Worm (Caenorhabditis elegans) whole organism, L4/young adult: ENCODE data around the gene gst-35.
"Not testable (repeated sequence)": the region's sequence is repeated elsewhere in the genome, so short reads cannot be mapped to it uniquely, and the experiment has no call there.

Experiments used
- W03F9.2 ChIP-seq: fragments of 150-350 bp; optimal IDR thresholded peaks from 2 replicates; lab custom pipeline; 2014; ENCODE audit warnings: missing biosample characterization, missing genetic modification characterization
- dao-5 ChIP-seq: sonication (generic microtip); optimal IDR thresholded peaks from 2 replicates; lab custom pipeline; 2016; ENCODE audit warnings: missing genotype, missing genetic modification characterization, moderate library complexity, missing compliant biosample characterization
- him-1 ChIP-seq: sonication (generic microtip); optimal IDR thresholded peaks from 2 replicates; lab custom pipeline; 2016; ENCODE audit warnings: missing genotype, missing genetic modification reagents, missing genetic modification characterization, missing compliant biosample characterization

gst-35 gene

ce11 chrII:15175643-15176042, 9.5 kb downstream of the gst-35 start, which contains the start of gene Y53F4B.36:
Y53F4B.36 (plus strand) TSS chrII:15175943.
- TF ChIP-seq dao-5 (tag; lab: Kevin White, UChicago), result no peak
- TF ChIP-seq W03F9.2 (tag; lab: Kevin White, UChicago), result no peak
- no peak for TF ChIP-seq him-1

DNA sequence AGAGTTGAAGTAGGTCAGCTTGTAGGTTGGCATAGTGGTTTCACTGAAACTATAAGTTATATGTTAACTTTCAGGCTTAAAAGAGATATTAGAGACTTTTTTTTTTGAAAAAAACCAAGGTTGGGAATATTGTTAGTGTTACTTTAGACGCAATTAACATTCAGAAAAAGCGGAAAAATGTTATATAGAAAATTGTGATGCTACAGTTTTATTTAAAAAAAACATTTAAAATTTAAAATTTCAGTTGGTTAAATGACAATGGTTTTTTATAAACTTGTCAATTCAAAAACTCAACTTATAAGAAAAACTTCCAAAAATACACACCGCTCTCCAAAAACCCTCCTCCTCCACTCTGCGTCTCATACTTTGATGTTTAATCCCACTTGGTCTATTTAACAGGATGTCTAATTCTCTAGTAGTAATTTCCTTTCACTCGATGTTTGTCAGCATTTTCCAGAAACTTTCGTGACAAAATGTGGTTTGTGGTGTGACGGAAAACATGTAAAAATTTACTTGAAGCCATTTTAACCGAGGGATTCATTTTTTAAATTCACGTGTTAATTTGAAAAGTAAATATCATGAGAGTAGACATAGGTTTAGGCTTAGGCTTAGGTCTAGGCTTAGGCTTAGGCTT, 10.2 kb downstream of the gst-35 start, which contains the start of gene gst-31:
gst-31 (minus strand) TSS at position 51 of the 634 bp plus-strand sequence.
- TF ChIP-seq him-1, result no peak
- no peak for TF ChIP-seq W03F9.2 (tag; lab: Kevin White, UChicago)
- TF ChIP-seq dao-5 (tag; lab: Kevin White, UChicago), result no peak

- no peak for TF ChIP-seq W03F9.2 (tag; lab: Kevin White, UChicago)
- no peak for TF ChIP-seq dao-5 (tag; lab: Kevin White, UChicago)
- TF ChIP-seq him-1, result no peak
Measured at ce11 chrII:15173174-15173573, 12.0 kb downstream of the gst-35 start.

DNA sequence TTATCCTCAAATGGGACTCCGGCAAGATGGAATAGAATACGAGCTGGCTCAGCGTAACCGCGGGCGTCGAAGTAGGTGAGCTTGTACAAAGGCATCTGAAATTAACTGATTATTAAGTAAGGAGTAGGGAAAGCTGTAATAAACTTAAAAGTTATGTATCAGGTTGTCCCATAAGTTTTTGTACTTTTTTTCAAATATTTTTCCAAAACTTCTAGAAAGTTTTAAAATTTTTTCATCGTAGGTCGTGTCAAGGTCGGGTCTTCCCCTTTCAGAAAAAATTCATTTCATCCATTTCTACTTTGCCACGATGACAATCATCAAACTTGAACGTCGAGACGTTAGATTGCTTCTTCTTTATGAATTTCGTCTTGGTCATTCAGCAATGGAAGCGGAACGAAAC, 13.4 kb downstream of the gst-35 start, which contains the start of gene gst-39:
gst-39 (minus strand) TSS at position 101 of the 400 bp plus-strand sequence.
- not testable (repeated sequence) for TF ChIP-seq W03F9.2 (tag; lab: Kevin White, UChicago); him-1; dao-5 (tag; lab: Kevin White, UChicago)

DNA sequence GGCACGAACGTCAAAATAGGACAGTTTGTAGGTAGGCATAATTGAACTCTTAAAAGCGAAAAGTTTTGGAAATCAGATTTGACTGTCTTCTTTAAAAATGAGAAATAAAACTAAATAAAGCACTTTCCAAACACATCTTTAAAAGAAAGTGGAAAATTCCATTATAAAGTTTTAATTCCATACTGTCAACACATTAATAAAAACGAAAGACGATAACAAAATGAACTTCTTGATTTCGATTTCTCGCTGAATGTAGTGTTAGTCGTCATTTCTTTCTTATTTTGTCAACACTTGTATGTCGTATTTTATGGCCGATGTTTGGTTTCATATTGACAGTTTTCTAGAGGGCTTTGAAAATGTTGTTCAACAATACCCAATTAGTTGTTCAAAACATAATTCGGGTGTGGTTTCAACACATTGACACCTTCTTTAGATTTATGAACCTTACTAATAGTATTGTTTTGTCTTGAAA, 15.3 kb downstream of the gst-35 start, which contains the start of gene gst-29:
gst-29 (minus strand) TSS at position 51 of the 472 bp plus-strand sequence.
- no peak for TF ChIP-seq him-1
- TF ChIP-seq W03F9.2 (tag; lab: Kevin White, UChicago), result no peak
- no peak for TF ChIP-seq dao-5 (tag; lab: Kevin White, UChicago)

- TF ChIP-seq W03F9.2 (tag; lab: Kevin White, UChicago) (no peak), dao-5 (tag; lab: Kevin White, UChicago) (no peak), him-1 (no peak)
Measured at ce11 chrII:15167340-15167739, 17.8 kb downstream of the gst-35 start, which contains the start of gene gst-28. gst-28 (minus strand) TSS chrII:15167577.

DNA sequence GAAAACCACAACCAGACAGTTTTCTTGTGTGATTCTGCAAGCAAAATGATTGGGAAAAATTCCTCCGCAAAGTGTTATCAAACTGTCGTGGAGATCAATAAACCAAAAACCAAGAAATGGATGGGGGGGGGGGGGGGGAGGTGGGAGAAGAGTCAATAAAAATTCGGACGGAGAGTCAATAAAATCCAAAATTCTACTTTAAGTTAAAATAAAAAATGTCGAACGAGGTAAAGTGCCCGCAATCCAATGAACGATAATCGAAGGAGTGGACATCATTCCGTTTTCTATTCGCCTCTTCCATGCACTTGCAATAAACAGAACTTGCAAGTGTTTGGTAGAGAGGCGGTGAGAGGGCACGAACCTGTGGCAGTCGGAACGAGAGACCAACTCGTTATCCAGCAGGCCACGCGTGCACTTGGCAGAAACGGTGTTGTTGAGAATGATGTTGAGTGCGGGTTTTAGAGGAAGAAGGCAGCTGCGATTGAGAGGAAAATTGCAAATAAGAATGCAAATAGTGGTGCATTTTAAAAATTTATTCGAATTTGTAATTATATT, 19.4 kb downstream of the gst-35 start, which contains the start of gene gst-27:
gst-27 (minus strand) TSS at position 51 of the 555 bp plus-strand sequence.
- TF ChIP-seq W03F9.2 (tag; lab: Kevin White, UChicago) (peak; percentile 77), him-1 (peak; percentile 44), dao-5 (tag; lab: Kevin White, UChicago) (peak; percentile 77)

DNA sequence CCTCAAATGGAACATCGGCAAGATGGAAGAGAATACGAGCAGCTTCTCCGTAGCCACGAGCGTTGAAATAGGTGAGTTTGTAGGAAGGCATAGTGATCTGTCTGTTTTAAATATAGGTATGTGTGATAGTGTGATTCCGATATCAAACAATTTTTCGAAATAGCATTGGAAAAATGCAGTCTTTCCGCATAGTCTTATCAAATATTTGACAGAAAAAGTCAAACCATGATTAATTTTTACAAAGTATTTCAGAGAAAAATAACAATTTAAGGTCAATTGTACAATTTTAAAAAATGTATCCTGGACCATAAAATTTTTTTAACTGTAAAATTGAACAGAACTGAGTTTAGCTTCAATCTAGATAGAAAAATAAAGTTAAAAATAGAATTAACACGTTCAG, 20.7 kb downstream of the gst-35 start, which contains the start of gene gst-26:
gst-26 (minus strand) TSS at position 101 of the 400 bp plus-strand sequence.
- TF ChIP-seq W03F9.2 (tag; lab: Kevin White, UChicago) (no peak), him-1 (no peak), dao-5 (tag; lab: Kevin White, UChicago) (no peak)

ce11 chrII:15158364-15158763, 26.8 kb downstream of the gst-35 start:
- TF ChIP-seq him-1 (no peak), W03F9.2 (tag; lab: Kevin White, UChicago) (no peak), dao-5 (tag; lab: Kevin White, UChicago) (no peak)

- TF ChIP-seq dao-5 (tag; lab: Kevin White, UChicago) (no peak), W03F9.2 (tag; lab: Kevin White, UChicago) (no peak), him-1 (no peak)
Measured at ce11 chrII:15157880-15158279, 27.3 kb downstream of the gst-35 start, which contains the start of gene ptr-20. ptr-20 (plus strand) TSS chrII:15158180.

DNA sequence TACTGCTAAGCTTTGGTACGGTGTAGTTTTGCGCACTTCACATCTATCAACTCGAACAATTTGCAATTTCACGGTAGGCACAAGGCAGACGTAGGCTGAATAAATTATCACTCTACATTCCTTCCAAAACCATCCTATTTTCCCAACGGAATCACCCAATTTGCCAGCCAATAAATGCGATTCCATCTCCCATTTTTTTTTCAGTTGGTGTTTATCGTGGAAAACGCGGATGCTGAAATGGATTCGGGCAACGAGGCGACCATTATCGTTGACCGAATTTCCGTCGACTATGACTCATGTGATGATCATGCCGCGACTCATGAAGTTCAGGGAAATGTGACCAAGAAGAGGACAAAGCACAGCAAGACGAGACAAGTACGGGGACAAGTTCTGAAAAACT, 36.7 kb downstream of the gst-35 start:
- TF ChIP-seq dao-5 (tag; lab: Kevin White, UChicago), result no peak
- TF ChIP-seq W03F9.2 (tag; lab: Kevin White, UChicago), result no peak
- no peak for TF ChIP-seq him-1

ce11 chrII:15145594-15145993, 39.6 kb downstream of the gst-35 start, which contains the start of gene Y53F4B.27:
Y53F4B.27 (plus strand) TSS chrII:15145894.
- no peak for TF ChIP-seq dao-5 (tag; lab: Kevin White, UChicago)
- TF ChIP-seq him-1, result no peak

DNA sequence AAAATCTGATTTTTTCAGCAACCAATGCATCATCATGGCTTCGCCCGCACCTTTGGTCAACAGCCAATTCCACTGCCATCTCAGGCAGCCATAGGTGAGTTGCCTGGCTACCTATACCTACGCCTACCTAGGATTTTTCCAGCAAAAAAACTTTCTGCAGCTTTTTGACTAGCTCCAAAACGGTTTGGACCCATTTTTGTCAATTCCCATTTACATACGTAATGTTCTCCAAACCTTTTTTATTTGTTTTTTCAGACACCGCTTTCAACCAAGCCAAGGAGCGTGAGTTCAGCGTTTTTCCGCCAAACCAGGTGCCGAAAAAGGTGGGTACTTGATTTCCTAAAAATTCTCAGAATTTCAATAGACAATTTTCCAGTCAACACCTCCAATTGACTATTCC, 41.5 kb downstream of the gst-35 start:
- TF ChIP-seq him-1, result no peak
- TF ChIP-seq dao-5 (tag; lab: Kevin White, UChicago), result no peak
- TF ChIP-seq W03F9.2 (tag; lab: Kevin White, UChicago), result no peak

- not testable (repeated sequence) for TF ChIP-seq him-1; W03F9.2 (tag; lab: Kevin White, UChicago); dao-5 (tag; lab: Kevin White, UChicago)
Measured at ce11 chrII:15140881-15141280, 44.3 kb downstream of the gst-35 start, which contains the start of gene Y53F4B.26. Y53F4B.26 (minus strand) TSS chrII:15140981.
